Worm (Caenorhabditis elegans): ENCODE results near the gene C08B6.6.

ce11 chrV:10081636-10082035 is 41.8 kb upstream of the C08B6.6 start, which contains the start of gene nhr-205:
- no peak for TF ChIP-seq dao-5 (tag; optimal IDR thresholded peaks at IDR 0.05)
- TF ChIP-seq him-1 (tag; optimal IDR thresholded peaks at IDR 0.05): no peak
